Worm (Caenorhabditis elegans) whole organism, L4 larva: ENCODE results near the gene T04A8.13.

ENCODE experiments used
- F26F4.8 ChIP-seq: fragments of 200-800 bp; sonication (Bioruptor generic); conservative IDR thresholded peaks from 2 replicates; pipeline ENCODE4 v1.3.6; 2022; ENCODE audit warnings: missing genetic modification characterization, missing compliant biosample characterization
- F37D6.2 ChIP-seq: sonication (generic microtip); optimal IDR thresholded peaks from 2 replicates; lab custom pipeline; 2016; ENCODE audit warnings: mild to moderate bottlenecking, missing genetic modification characterization, missing compliant biosample characterization
- Y105C5A.15 ChIP-seq: fragments of 200-800 bp; sonication (Bioruptor generic); IDR thresholded peaks from 2 replicates; pipeline ENCODE4 v1.3.6; 2022; ENCODE audit warnings: missing genetic modification characterization, missing compliant biosample characterization
- aha-1 ChIP-seq: fragments of 150-350 bp; peaks from one replicate; lab custom pipeline; 2014; ENCODE audit warnings: missing biosample characterization, missing genetic modification characterization
- ama-1 ChIP-seq: fragments of 150-350 bp; optimal IDR thresholded peaks from 2 replicates; lab custom pipeline; 2014; ENCODE audit warnings: inconsistent platforms, mixed read lengths
- ceh-82 ChIP-seq: sonication (generic microtip); optimal IDR thresholded peaks from 2 replicates; lab custom pipeline; 2017; ENCODE audit warnings: missing biosample characterization, missing genetic modification characterization
- ces-1 ChIP-seq: fragments of 150-350 bp; sonication (generic microtip); optimal IDR thresholded peaks from 4 replicates; lab custom pipeline; 2014; ENCODE audit warnings: missing biosample characterization, missing genetic modification reagents, missing genetic modification characterization
- ctbp-1 ChIP-seq: fragments of 200-800 bp; sonication (Bioruptor generic); IDR thresholded peaks from 2 replicates; pipeline ENCODE4 v1.3.6; 2022; ENCODE audit warnings: missing genetic modification reagents, missing genetic modification characterization, missing compliant biosample characterization
- daf-8 ChIP-seq: fragments of 200-800 bp; sonication (Bioruptor generic); IDR thresholded peaks from 2 replicates; pipeline ENCODE4 v1.3.6; 2022; ENCODE audit warnings: missing genetic modification characterization, missing compliant biosample characterization
- egl-27 ChIP-seq: sonication (generic microtip); optimal IDR thresholded peaks from 3 replicates; lab custom pipeline; 2017; ENCODE audit warnings: missing biosample characterization, missing genetic modification reagents, missing genetic modification characterization
- egl-43 ChIP-seq: fragments of 200-800 bp; sonication (Bioruptor generic); IDR thresholded peaks from 2 replicates; pipeline ENCODE4 v1.3.6; 2022; ENCODE audit warnings: missing genetic modification reagents, missing genetic modification characterization, missing compliant biosample characterization
- fos-1 ChIP-seq: fragments of 150-350 bp; optimal IDR thresholded peaks from 2 replicates; lab custom pipeline; 2014; ENCODE audit warnings: missing biosample characterization, missing genetic modification characterization
- gei-8 ChIP-seq: fragments of 200-800 bp; sonication (Bioruptor generic); optimal IDR thresholded peaks from 2 replicates; lab custom pipeline; 2018; ENCODE audit warnings: mild to moderate bottlenecking, missing genetic modification characterization, missing compliant biosample characterization
- hif-1 ChIP-seq, 2 experiments: sonication (generic microtip); optimal IDR thresholded peaks; 2 replicates each; lab custom pipeline; 2016 to 2017; ENCODE audit warnings: missing compliant biosample characterization in 2 of 2, missing genetic modification characterization in 2 of 2, missing genetic modification reagents in 2 of 2, missing genotype in 2 of 2, mild to moderate bottlenecking in 1 of 2
- hlh-11 ChIP-seq: fragments of 200-800 bp; sonication (Bioruptor generic); optimal IDR thresholded peaks from 2 replicates; lab custom pipeline; 2018; ENCODE audit warnings: mild to moderate bottlenecking, missing genetic modification characterization, missing compliant biosample characterization
- hlh-30 ChIP-seq: sonication (generic microtip); optimal IDR thresholded peaks from 2 replicates; lab custom pipeline; 2017; ENCODE audit warnings: antibody characterized with exemption, mild to moderate bottlenecking, missing genetic modification characterization, missing compliant biosample characterization; ENCODE audit not compliant: insufficient read depth
- hmg-1.1 ChIP-seq: fragments of 200-800 bp; sonication (Bioruptor generic); IDR thresholded peaks from 2 replicates; pipeline ENCODE4 v1.3.6; 2022; ENCODE audit warnings: missing genetic modification reagents, missing genetic modification characterization, missing compliant biosample characterization
- lim-7 ChIP-seq: fragments of 200-800 bp; sonication (Bioruptor generic); IDR thresholded peaks from 2 replicates; pipeline ENCODE4 v1.3.6; 2022; ENCODE audit warnings: missing genetic modification characterization, missing compliant biosample characterization
- lin-29 ChIP-seq: fragments of 200-800 bp; sonication (Bioruptor generic); IDR thresholded peaks from 2 replicates; pipeline ENCODE4 v1.3.6; 2022; ENCODE audit warnings: missing genetic modification reagents, missing genetic modification characterization, missing compliant biosample characterization
- lin-38 ChIP-seq: fragments of 200-800 bp; sonication (Bioruptor generic); IDR thresholded peaks from 2 replicates; pipeline ENCODE4 v1.3.6; 2022; ENCODE audit warnings: missing genetic modification reagents, missing genetic modification characterization, missing compliant biosample characterization
- lin-39 ChIP-seq: fragments of 150-350 bp; optimal IDR thresholded peaks from 2 replicates; lab custom pipeline; 2014; ENCODE audit warnings: missing biosample characterization, missing genetic modification reagents, missing genetic modification characterization
- lsy-2 ChIP-seq, 2 experiments: fragments of 150-350 bp in 1 of 2; sonication (generic microtip) in 1 of 2; optimal IDR thresholded peaks; 2 replicates each; lab custom pipeline; 2014 to 2017; ENCODE audit warnings: missing biosample characterization in 2 of 2, missing genetic modification characterization in 2 of 2
- mdl-1 ChIP-seq, 2 experiments: fragments of 150-350 bp in 1 of 2; sonication (generic microtip) in 1 of 2; optimal IDR thresholded peaks; 2 replicates each; lab custom pipeline; 2014 to 2017; ENCODE audit warnings: missing biosample characterization in 2 of 2, missing genetic modification characterization in 2 of 2
- mep-1 ChIP-seq: fragments of 150-350 bp; sonication (generic microtip); optimal IDR thresholded peaks from 3 replicates; lab custom pipeline; 2014; ENCODE audit warnings: missing biosample characterization, missing genetic modification characterization
- mxl-3 ChIP-seq: fragments of 200-800 bp; sonication (Bioruptor generic); optimal IDR thresholded peaks from 2 replicates; lab custom pipeline; 2018; ENCODE audit warnings: mild to moderate bottlenecking, missing genetic modification characterization, missing compliant biosample characterization
- nhr-11 ChIP-seq: fragments of 150-350 bp; optimal IDR thresholded peaks from 2 replicates; lab custom pipeline; 2014; ENCODE audit warnings: missing biosample characterization, missing genetic modification characterization
- nhr-25 ChIP-seq: sonication (generic microtip); optimal IDR thresholded peaks from 2 replicates; lab custom pipeline; 2017; ENCODE audit warnings: missing genetic modification characterization, mild to moderate bottlenecking, missing compliant biosample characterization, antibody characterized with exemption, moderate library complexity, borderline replicate concordance; ENCODE audit not compliant: insufficient read depth
- nhr-28 ChIP-seq: fragments of 150-350 bp; optimal IDR thresholded peaks from 2 replicates; lab custom pipeline; 2014; ENCODE audit warnings: missing biosample characterization, missing genetic modification characterization
- nhr-42 ChIP-seq: fragments of 200-800 bp; sonication (Bioruptor generic); IDR thresholded peaks from 2 replicates; pipeline ENCODE4 v1.3.6; 2022; ENCODE audit warnings: missing genetic modification characterization, missing compliant biosample characterization
- pha-4 ChIP-seq, 2 experiments: fragments of 150-350 bp in 1 of 2; fragments of 200-800 bp in 1 of 2; sonication (Bioruptor generic) in 1 of 2; IDR thresholded peaks in 1 of 2; optimal IDR thresholded peaks in 1 of 2; 2 replicates each; pipeline versions ENCODE4 v1.3.6 to Lab custom; 2014 to 2022; ENCODE audit warnings: missing genetic modification characterization in 2 of 2, missing genetic modification reagents in 2 of 2, missing biosample characterization in 1 of 2, missing compliant biosample characterization in 1 of 2
- rbr-2 ChIP-seq: sonication (generic microtip); optimal IDR thresholded peaks from 2 replicates; lab custom pipeline; 2016; ENCODE audit warnings: missing genotype, missing genetic modification characterization, missing compliant biosample characterization
- sdz-12 ChIP-seq: fragments of 200-800 bp; sonication (Bioruptor generic); optimal IDR thresholded peaks from 2 replicates; lab custom pipeline; 2018; ENCODE audit warnings: mild to moderate bottlenecking, missing genetic modification characterization, missing compliant biosample characterization
- set-16 ChIP-seq: fragments of 200-800 bp; sonication (Bioruptor generic); IDR thresholded peaks from 2 replicates; pipeline ENCODE4 v1.3.6; 2022; ENCODE audit warnings: missing genetic modification reagents, missing genetic modification characterization, missing compliant biosample characterization
- tag-97 ChIP-seq: fragments of 200-800 bp; sonication (Bioruptor generic); IDR thresholded peaks from 2 replicates; pipeline ENCODE4 v1.3.6; 2022; ENCODE audit warnings: missing genetic modification characterization, missing compliant biosample characterization
- unc-62 ChIP-seq, 3 experiments: fragments of 150-350 bp in 1 of 3; sonication (generic microtip); optimal IDR thresholded peaks in 2 of 3; peaks in 1 of 3; 1 replicate in 1 of 3; 2 replicates in 2 of 3; lab custom pipeline; 2014 to 2017; ENCODE audit warnings: missing biosample characterization in 3 of 3, missing genetic modification characterization in 3 of 3, missing genetic modification reagents in 3 of 3, missing genotype in 1 of 3
- zfp-2 ChIP-seq: sonication (generic microtip); optimal IDR thresholded peaks from 2 replicates; lab custom pipeline; 2016; ENCODE audit warnings: mild to moderate bottlenecking, missing genetic modification characterization, missing compliant biosample characterization
- zfp-3 ChIP-seq: fragments of 200-800 bp; sonication (Bioruptor generic); conservative IDR thresholded peaks from 2 replicates; pipeline ENCODE4 v1.3.6; 2022; ENCODE audit warnings: missing genetic modification reagents, missing genetic modification characterization, missing compliant biosample characterization
- zip-11 ChIP-seq: fragments of 200-800 bp; sonication (Bioruptor generic); IDR thresholded peaks from 2 replicates; pipeline ENCODE4 v1.3.6; 2022; ENCODE audit warnings: missing genetic modification characterization, missing compliant biosample characterization

T04A8.13 gene

ce11 chrIII:4706678-4707077 lies at the start of gene T04A8.13:
Gene T04A8.13, plus strand, starts transcription at chrIII:4706978.
- TF ChIP-seq sdz-12 (GFP tag; lab: Kevin White, UChicago) = no peak

- TF ChIP-seq hif-1 (tag; optimal IDR thresholded peaks at IDR 0.05; lab: Kevin White, UChicago) (no peak), ces-1 (GFP tag; lab: Kevin White, UChicago) (peak; percentile 90)
Measured at ce11 chrIII:4657386-4657785, 49.4 kb upstream of the T04A8.13 start.

- TF ChIP-seq lsy-2 (tag; optimal IDR thresholded peaks at IDR 0.05; lab: Kevin White, UChicago) (peak in 1 of 2 experiments; percentile 35), mep-1 (tag; lab: Kevin White, UChicago) (peak; percentile 15), egl-43 (GFP tag; lab: Robert Waterston, UW) (no peak), lim-7 (no peak), hlh-11 (tag; lab: Kevin White, UChicago) (no peak), hlh-30 (peak; percentile 9), ces-1 (GFP tag; lab: Kevin White, UChicago) (peak; percentile 81), rbr-2 (peak; percentile 12), ctbp-1 (GFP tag; lab: Robert Waterston, UW) (0 out of 2 replicates have a peak, but pooled peaks have one; percentile 31), F37D6.2 (tag; lab: Kevin White, UChicago) (peak; percentile 13)
Measured at ce11 chrIII:4658384-4658844, 48.4 kb upstream of the T04A8.13 start, which contains the start of gene cdka-1. Gene cdka-1, plus strand, starts transcription at chrIII:4658794.

- peak in 1 of 2 experiments; percentile 65 for TF ChIP-seq unc-62 (GFP tag; optimal IDR thresholded peaks at IDR 0.05 in 1 of 2; lab: Kevin White, UChicago)
- TF ChIP-seq unc-62 (tag; optimal IDR thresholded peaks at IDR 0.05; lab: Kevin White, UChicago) = no peak
- TF ChIP-seq lin-29 (GFP tag; lab: Robert Waterston, UW) = no peak
- TF ChIP-seq aha-1 (tag; lab: Kevin White, UChicago) = peak; percentile 98
- no peak for TF ChIP-seq fos-1
- TF ChIP-seq, all 104 proteins: peak for 2
Measured at ce11 chrIII:4659426-4659825, 47.4 kb upstream of the T04A8.13 start.

- TF ChIP-seq aha-1 (tag; lab: Kevin White, UChicago) (peak; percentile 16), lin-29 (GFP tag; lab: Robert Waterston, UW) (no peak)
- TF ChIP-seq, all 104 proteins: peak for 1
Measured at ce11 chrIII:4665272-4665671, 41.5 kb upstream of the T04A8.13 start, which contains the start of gene T23F11.4. Gene T23F11.4, minus strand, starts transcription at chrIII:4665372.

ce11 chrIII:4666753-4667400 lies 39.9 kb upstream of the T04A8.13 start:
- no peak for TF ChIP-seq lin-38 (GFP tag; lab: Robert Waterston, UW)
- no peak for TF ChIP-seq lin-29 (GFP tag; lab: Robert Waterston, UW)
- peak; percentile 63 for TF ChIP-seq set-16 (GFP tag; lab: Robert Waterston, UW)
- no peak for TF ChIP-seq ama-1 (lab: Kevin White, UChicago)
- peak; percentile 22 for TF ChIP-seq mxl-3 (GFP tag; lab: Kevin White, UChicago)
- peak; percentile 66 for TF ChIP-seq nhr-25 (tag; lab: Kevin White, UChicago)
- no peak for TF ChIP-seq lin-39 (tag; lab: Kevin White, UChicago)
- TF ChIP-seq hmg-1.1 (GFP tag; lab: Robert Waterston, UW) = peak; percentile 62; the same call in 1 of the 2 replicates
- TF ChIP-seq ceh-82 = no peak
- TF ChIP-seq zfp-3 (GFP tag; lab: Robert Waterston, UW) = no peak
- no peak for TF ChIP-seq hif-1 (tag; optimal IDR thresholded peaks at IDR 0.05; lab: Kevin White, UChicago)
- TF ChIP-seq gei-8 (GFP tag; lab: Kevin White, UChicago) = no peak
- peak; percentile 26 to 78 for TF ChIP-seq mdl-1 (tag; optimal IDR thresholded peaks at IDR 0.05; lab: Kevin White, UChicago)
- no peak for TF ChIP-seq zfp-2 (tag; lab: Kevin White, UChicago)
- peak; percentile 19 for TF ChIP-seq nhr-11 (tag; lab: Kevin White, UChicago)
- TF ChIP-seq pha-4 (GFP tag; IDR thresholded peaks at IDR 0.05; lab: Robert Waterston, UW) = no peak
- TF ChIP-seq pha-4 (tag; optimal IDR thresholded peaks at IDR 0.05; lab: Kevin White, UChicago) = no peak
- no peak for TF ChIP-seq zip-11 (GFP tag; lab: Robert Waterston, UW)
- TF ChIP-seq tag-97 (GFP tag; lab: Robert Waterston, UW) = no peak
- no peak for TF ChIP-seq Y105C5A.15
- TF ChIP-seq daf-8 (GFP tag; lab: Robert Waterston, UW) = no peak
- TF ChIP-seq nhr-42 = no peak
- TF ChIP-seq mep-1 (tag; lab: Kevin White, UChicago) = peak; percentile 59
- TF ChIP-seq F26F4.8 (GFP tag; lab: Robert Waterston, UW) = no peak
- peak; percentile 59 for TF ChIP-seq hlh-11 (tag; lab: Kevin White, UChicago)
- TF ChIP-seq ces-1 (GFP tag; lab: Kevin White, UChicago) = no peak
- TF ChIP-seq nhr-28 (tag; lab: Kevin White, UChicago) = peak; percentile 39
- no peak for TF ChIP-seq egl-27 (tag; lab: Kevin White, UChicago)
